Fruit fly (Drosophila melanogaster) whole organism, wandering third instar larva: Measurements from ENCODE around the gene eEF1gamma.

Experiments used
- Abd-B ChIP-seq: fragments of >200 bp; optimal IDR thresholded peaks from 2 replicates; lab custom pipeline; 2017; ENCODE audit warnings: missing biosample characterization, missing genetic modification characterization
- CG32264 ChIP-seq: fragments of 200-800 bp; sonication (Bioruptor generic); optimal IDR thresholded peaks from 2 replicates; lab custom pipeline; 2016; ENCODE audit warnings: missing biosample characterization, missing genetic modification characterization
- CG9705 ChIP-seq: fragments of 200-800 bp; sonication (Bioruptor generic); optimal IDR thresholded peaks from 2 replicates; lab custom pipeline; 2018; ENCODE audit warnings: missing biosample characterization, mild to moderate bottlenecking, missing genetic modification characterization
- CrebA ChIP-seq: fragments of 200-800 bp; sonication (Bioruptor generic); optimal IDR thresholded peaks from 2 replicates; lab custom pipeline; 2016; ENCODE audit warnings: missing biosample characterization, mild to moderate bottlenecking, missing genetic modification characterization, borderline replicate concordance
- Dfd ChIP-seq: fragments of >200 bp; optimal IDR thresholded peaks from 2 replicates; lab custom pipeline; 2017; ENCODE audit warnings: missing biosample characterization, missing genetic modification characterization
- Dif ChIP-seq: fragments of 200-275, 200-300 bp; sonication (Bioruptor generic); optimal IDR thresholded peaks from 2 replicates; lab custom pipeline; 2018; ENCODE audit warnings: missing biosample characterization, missing genetic modification characterization; ENCODE audit not compliant: partially characterized antibody
- GATAd ChIP-seq: sonication (Bioruptor generic); optimal IDR thresholded peaks from 2 replicates; lab custom pipeline; 2016; ENCODE audit warnings: missing biosample characterization, missing genetic modification characterization
- HLH106 ChIP-seq: fragments of 200-800 bp; optimal IDR thresholded peaks from 3 replicates; lab custom pipeline; 2019; ENCODE audit warnings: missing biosample characterization, mild to moderate bottlenecking, missing genetic modification characterization, moderate library complexity
- Hnf4 ChIP-seq: fragments of 200-800 bp; sonication (Bioruptor generic); optimal IDR thresholded peaks from 2 replicates; lab custom pipeline; 2016; ENCODE audit warnings: missing biosample characterization, mild to moderate bottlenecking, missing genetic modification characterization
- Hr78 ChIP-seq: fragments of >200 bp; optimal IDR thresholded peaks from 2 replicates; lab custom pipeline; 2017; ENCODE audit warnings: missing biosample characterization, missing genetic modification characterization
- Hr83 ChIP-seq: fragments of 200-300 bp; sonication (Bioruptor generic); optimal IDR thresholded peaks from 2 replicates; lab custom pipeline; 2016; ENCODE audit warnings: missing biosample characterization, mild to moderate bottlenecking, missing genetic modification characterization, moderate library complexity; ENCODE audit not compliant: poor library complexity, severe bottlenecking
- Jra ChIP-seq: sonication (Bioruptor generic); optimal IDR thresholded peaks from 2 replicates; lab custom pipeline; 2016; ENCODE audit warnings: missing biosample characterization, missing genetic modification characterization
- Mio ChIP-seq: sonication (Bioruptor generic); optimal IDR thresholded peaks from 2 replicates; lab custom pipeline; 2016; ENCODE audit warnings: missing biosample characterization, missing genetic modification characterization
- Myc ChIP-seq: fragments of >200 bp; optimal IDR thresholded peaks from 2 replicates; lab custom pipeline; 2017
- N ChIP-seq: fragments of >200 bp; optimal IDR thresholded peaks from 2 replicates; lab custom pipeline; 2018; ENCODE audit warnings: missing biosample characterization, missing external identifiers, missing genetic modification characterization
- OdsH ChIP-seq: fragments of 200-800 bp; sonication (Bioruptor generic); optimal IDR thresholded peaks from 2 replicates; lab custom pipeline; 2016; ENCODE audit warnings: missing biosample characterization, mild to moderate bottlenecking, missing genetic modification characterization
- Rel ChIP-seq, 2 experiments: fragments of 200-800 bp; sonication (Bioruptor generic) in 1 of 2; optimal IDR thresholded peaks; 2 replicates in 1 of 2; 3 replicates in 1 of 2; lab custom pipeline; 2016 to 2019; ENCODE audit warnings: mild to moderate bottlenecking in 2 of 2, missing biosample characterization in 2 of 2, missing genetic modification characterization in 2 of 2, moderate library complexity in 1 of 2
- Sp1 ChIP-seq: fragments of 200-800 bp; sonication (Bioruptor generic); optimal IDR thresholded peaks from 3 replicates; lab custom pipeline; 2019; ENCODE audit warnings: missing biosample characterization, mild to moderate bottlenecking, missing genetic modification characterization, moderate library complexity
- Vsx2 ChIP-seq: fragments of 200-300, 225-300 bp; sonication (Bioruptor generic); optimal IDR thresholded peaks from 2 replicates; lab custom pipeline; 2018; ENCODE audit warnings: missing biosample characterization, missing genetic modification characterization; ENCODE audit not compliant: partially characterized antibody
- br ChIP-seq: fragments of 200-800 bp; sonication (Bioruptor generic); optimal IDR thresholded peaks from 2 replicates; lab custom pipeline; 2016; ENCODE audit warnings: missing biosample characterization, missing genetic modification characterization
- brk ChIP-seq: fragments of 200-800 bp; sonication (Bioruptor generic); optimal IDR thresholded peaks from 2 replicates; lab custom pipeline; 2016; ENCODE audit warnings: missing biosample characterization, mild to moderate bottlenecking, missing genetic modification characterization
- dl ChIP-seq, 2 experiments: fragments of 175-275, 200-275 bp in 1 of 2; fragments of 200-275 bp in 1 of 2; sonication (Bioruptor generic); optimal IDR thresholded peaks; lab custom pipeline; 2018; ENCODE audit warnings: mild to moderate bottlenecking in 2 of 2, missing biosample characterization in 2 of 2, missing genetic modification characterization in 2 of 2, moderate library complexity in 2 of 2; ENCODE audit not compliant: partially characterized antibody in 2 of 2, insufficient read depth in 1 of 2
- dmrt93B ChIP-seq: fragments of 200-800 bp; sonication (Bioruptor generic); optimal IDR thresholded peaks from 2 replicates; lab custom pipeline; 2018; ENCODE audit warnings: missing biosample characterization, mild to moderate bottlenecking, missing genetic modification characterization
- dsf ChIP-seq: sonication (Bioruptor generic); optimal IDR thresholded peaks from 2 replicates; lab custom pipeline; 2016; ENCODE audit warnings: missing biosample characterization, missing genetic modification characterization, borderline replicate concordance
- ey ChIP-seq: fragments of 200-800 bp; sonication (Bioruptor generic); optimal IDR thresholded peaks from 2 replicates; lab custom pipeline; 2016; ENCODE audit warnings: missing biosample characterization, missing genetic modification characterization
- foxo ChIP-seq, 2 experiments: fragments of 200-800 bp; sonication (Bioruptor generic); optimal IDR thresholded peaks; 2 replicates in 1 of 2; 3 replicates in 1 of 2; lab custom pipeline; 2016 to 2017; ENCODE audit warnings: missing biosample characterization in 2 of 2, missing genetic modification characterization in 2 of 2
- fru ChIP-seq: fragments of 200-800 bp; sonication (Bioruptor generic); optimal IDR thresholded peaks from 3 replicates; lab custom pipeline; 2016; ENCODE audit warnings: missing biosample characterization, mild to moderate bottlenecking, missing genetic modification characterization
- h ChIP-seq: fragments of 200-800 bp; sonication (Bioruptor generic); optimal IDR thresholded peaks from 3 replicates; lab custom pipeline; 2016; ENCODE audit warnings: missing biosample characterization, mild to moderate bottlenecking, missing genetic modification characterization
- jim ChIP-seq: fragments of 175-275, 200-325 bp; sonication (Bioruptor generic); optimal IDR thresholded peaks from 2 replicates; lab custom pipeline; 2016; ENCODE audit warnings: missing biosample characterization, mild to moderate bottlenecking, missing genetic modification characterization
- lola ChIP-seq: fragments of >200 bp; optimal IDR thresholded peaks from 2 replicates; lab custom pipeline; 2017; ENCODE audit warnings: missing biosample characterization, missing genetic modification characterization
- pan ChIP-seq: fragments of >200 bp; optimal IDR thresholded peaks from 2 replicates; lab custom pipeline; 2017
- psq ChIP-seq: fragments of 200-800 bp; sonication (Bioruptor generic); optimal IDR thresholded peaks from 3 replicates; lab custom pipeline; 2017; ENCODE audit warnings: missing biosample characterization, mild to moderate bottlenecking, missing genetic modification characterization, moderate library complexity
- rgr ChIP-seq: fragments of 200-800 bp; sonication (Bioruptor generic); optimal IDR thresholded peaks from 3 replicates; lab custom pipeline; 2016; ENCODE audit warnings: missing biosample characterization, mild to moderate bottlenecking, missing genetic modification characterization
- sage ChIP-seq: fragments of 200-800 bp; sonication (Bioruptor generic); optimal IDR thresholded peaks from 2 replicates; lab custom pipeline; 2016; ENCODE audit warnings: missing biosample characterization, mild to moderate bottlenecking, missing genetic modification characterization
- sv ChIP-seq: fragments of 200-800 bp; sonication (Bioruptor generic); optimal IDR thresholded peaks from 3 replicates; lab custom pipeline; 2016; ENCODE audit warnings: missing biosample characterization, missing genetic modification characterization
- tai ChIP-seq: sonication (Bioruptor generic); optimal IDR thresholded peaks from 2 replicates; lab custom pipeline; 2016; ENCODE audit warnings: missing biosample characterization, missing genetic modification characterization
- usp ChIP-seq: fragments of >200 bp; optimal IDR thresholded peaks from 2 replicates; lab custom pipeline; 2017; ENCODE audit warnings: missing biosample characterization, missing genetic modification characterization
- woc ChIP-seq: sonication (Bioruptor generic); optimal IDR thresholded peaks from 2 replicates; lab custom pipeline; 2016; ENCODE audit warnings: missing biosample characterization, mild to moderate bottlenecking, missing genetic modification characterization

The eEF1gamma gene

dm6 chr3R:29219948-29220347, at the start of gene eEF1gamma:
Gene eEF1gamma (plus strand): TSS chr3R:29220172.
- peak; percentile 93 for TF ChIP-seq Hr83 (GFP tag; lab: Kevin White, UChicago)
- TF ChIP-seq usp: no peak
- peak; percentile 95 for TF ChIP-seq rgr (GFP tag; lab: Kevin White, UChicago)
- peak; percentile 94 for TF ChIP-seq br (GFP tag; lab: Kevin White, UChicago)
- peak; percentile 93 for TF ChIP-seq sv (GFP tag; lab: Kevin White, UChicago)
- no peak for TF ChIP-seq dl (GFP tag; optimal IDR thresholded peaks at IDR 0.05; lab: Kevin White, UChicago; ENCODE audit: insufficient read depth in 1 of 2, partially characterized antibody in 2 of 2)
- TF ChIP-seq Dif: peak; percentile 38
- TF ChIP-seq N (GFP tag; lab: Kevin White, UChicago): no peak
- peak; percentile 78 for TF ChIP-seq CG32264 (GFP tag; lab: Kevin White, UChicago)
- TF ChIP-seq h (GFP tag; lab: Kevin White, UChicago): peak; percentile 91
- TF ChIP-seq Sp1: peak; percentile 94
- peak; percentile 90 for TF ChIP-seq OdsH
- TF ChIP-seq psq (GFP tag; lab: Kevin White, UChicago): peak; percentile 80
- TF ChIP-seq dsf (GFP tag; lab: Kevin White, UChicago): no peak
- TF ChIP-seq tai (GFP tag; lab: Kevin White, UChicago): no peak
- no peak for TF ChIP-seq pan (lab: Kevin White, UChicago)
- TF ChIP-seq Dfd: no peak
- peak; percentile 46 for TF ChIP-seq sage (GFP tag; lab: Kevin White, UChicago)
- TF ChIP-seq brk (GFP tag; lab: Kevin White, UChicago): no peak
- TF ChIP-seq GATAd: peak; percentile 14
- TF ChIP-seq Hr78 (GFP tag; lab: Kevin White, UChicago): no peak
- peak; percentile 88 for TF ChIP-seq HLH106 (tag; lab: Kevin White, UChicago)
- no peak for TF ChIP-seq jim
- TF ChIP-seq Mio (GFP tag; lab: Kevin White, UChicago): peak; percentile 83
- peak; percentile 50 for TF ChIP-seq Myc (lab: Kevin White, UChicago)
- TF ChIP-seq Abd-B (GFP tag; lab: Kevin White, UChicago): no peak
- no peak for TF ChIP-seq Vsx2 (GFP tag; lab: Kevin White, UChicago)
- peak; percentile 61 to 87 for TF ChIP-seq foxo (GFP tag; optimal IDR thresholded peaks at IDR 0.05; lab: Kevin White, UChicago)
- no peak for TF ChIP-seq Jra
- TF ChIP-seq dmrt93B (GFP tag; lab: Kevin White, UChicago): peak; percentile 96
- peak; percentile 86 for TF ChIP-seq fru (GFP tag; lab: Kevin White, UChicago)
- peak; percentile 97 for TF ChIP-seq CG9705
- TF ChIP-seq Rel (GFP tag; optimal IDR thresholded peaks at IDR 0.05; lab: Kevin White, UChicago): no peak
- peak; percentile 71 for TF ChIP-seq Rel (tag; optimal IDR thresholded peaks at IDR 0.05; lab: Kevin White, UChicago)
- no peak for TF ChIP-seq lola (GFP tag; lab: Kevin White, UChicago)
- no peak for TF ChIP-seq woc (GFP tag; lab: Kevin White, UChicago)
- no peak for TF ChIP-seq CrebA
- peak; percentile 77 for TF ChIP-seq ey (GFP tag; lab: Kevin White, UChicago)
- no peak for TF ChIP-seq Hnf4 (GFP tag; lab: Kevin White, UChicago)
- TF ChIP-seq, all 38 proteins: peak for 21

DNA sequence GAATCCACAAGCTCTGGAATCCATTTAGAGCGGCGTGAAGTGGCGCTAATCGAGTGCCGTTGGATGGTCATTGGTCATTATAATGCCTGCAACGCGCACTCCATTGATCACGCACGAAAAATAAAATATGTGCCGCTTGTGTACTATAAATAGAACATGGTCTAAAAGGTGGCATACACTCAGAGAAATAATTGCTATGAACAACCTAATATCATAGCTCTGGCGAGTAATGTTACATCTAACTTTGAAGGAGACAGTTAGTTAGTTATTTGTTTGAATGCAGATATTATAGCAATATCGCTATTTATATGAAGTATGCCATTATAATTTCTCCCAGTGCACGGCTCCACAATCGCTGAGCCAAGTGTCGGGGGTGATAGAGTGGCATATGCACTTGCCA, 29.0 kb upstream of the eEF1gamma start:
- no peak for TF ChIP-seq dmrt93B (GFP tag; lab: Kevin White, UChicago)
- no peak for TF ChIP-seq h (GFP tag; lab: Kevin White, UChicago)
- TF ChIP-seq rgr (GFP tag; lab: Kevin White, UChicago): no peak
- TF ChIP-seq fru (GFP tag; lab: Kevin White, UChicago): no peak
- no peak for TF ChIP-seq Abd-B (GFP tag; lab: Kevin White, UChicago)
- TF ChIP-seq GATAd: no peak
- no peak for TF ChIP-seq foxo (GFP tag; optimal IDR thresholded peaks at IDR 0.05; lab: Kevin White, UChicago)
- no peak for TF ChIP-seq sv (GFP tag; lab: Kevin White, UChicago)
- no peak for TF ChIP-seq Hnf4 (GFP tag; lab: Kevin White, UChicago)
- no peak for TF ChIP-seq Hr83 (GFP tag; lab: Kevin White, UChicago)
- TF ChIP-seq HLH106 (tag; lab: Kevin White, UChicago): no peak
- TF ChIP-seq brk (GFP tag; lab: Kevin White, UChicago): no peak
- TF ChIP-seq psq (GFP tag; lab: Kevin White, UChicago): no peak
- no peak for TF ChIP-seq woc (GFP tag; lab: Kevin White, UChicago)
- TF ChIP-seq Hr78 (GFP tag; lab: Kevin White, UChicago): no peak
- no peak for TF ChIP-seq Dif
- TF ChIP-seq ey (GFP tag; lab: Kevin White, UChicago): no peak
- TF ChIP-seq br (GFP tag; lab: Kevin White, UChicago): no peak
- no peak for TF ChIP-seq jim
- no peak for TF ChIP-seq Dfd
